Fruit fly (Drosophila melanogaster) Kc167 (cell line): ENCODE measurements around the gene CG2685.

Experiments
- Myc ChIP-seq: fragments of >200 bp; optimal IDR thresholded peaks from 2 replicates; lab custom pipeline; 2017; ENCODE audit warnings: missing external identifiers
- h ChIP-seq: fragments of >200 bp; optimal IDR thresholded peaks from 3 replicates; lab custom pipeline; 2018; ENCODE audit warnings: missing external identifiers
- psq ChIP-seq: fragments of >200 bp; optimal IDR thresholded peaks from 2 replicates; lab custom pipeline; 2017; ENCODE audit warnings: missing external identifiers
- ttk ChIP-seq: sonication (Bioruptor generic); optimal IDR thresholded peaks from 2 replicates; lab custom pipeline; 2017; ENCODE audit warnings: missing external identifiers

dm6 chrX:2742067-2742466 is 28.3 kb upstream of the CG2685 start:
- no peak for TF ChIP-seq h (lab: Kevin White, UChicago)
- TF ChIP-seq Myc (lab: Kevin White, UChicago) = no peak
- no peak for TF ChIP-seq ttk (lab: Kevin White, UChicago)
- TF ChIP-seq psq (lab: Kevin White, UChicago) = no peak
